Fruit fly (Drosophila melanogaster) S2 (cell line): Measurements from ENCODE around the gene Acn.

Experiments used
- CG8478 ChIP-seq: fragments of >200 bp; optimal IDR thresholded peaks from 2 replicates; lab custom pipeline; 2018
- CTCF ChIP-seq, 2 experiments: fragments of >200 bp; optimal IDR thresholded peaks; 2 replicates each; lab custom pipeline; 2018

DNA sequence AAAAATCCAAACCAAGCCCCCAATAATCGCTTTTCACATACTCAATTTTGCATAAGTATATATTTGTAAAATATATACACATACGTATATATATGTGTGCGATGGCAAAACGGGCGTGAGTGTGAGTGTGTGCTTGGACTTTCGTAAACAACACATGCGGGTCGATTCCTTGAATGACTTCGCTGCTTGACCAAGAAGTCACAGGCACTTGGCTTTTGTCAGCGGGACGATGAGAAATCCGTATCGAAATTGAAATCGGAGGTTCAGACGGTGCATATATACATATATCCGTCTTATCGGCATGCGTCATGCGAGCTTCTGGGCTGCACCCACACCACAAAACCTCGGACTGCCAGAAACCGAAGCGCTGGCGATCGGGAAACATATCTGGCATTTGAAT is 10.1 kb upstream of the Acn start:
- TF ChIP-seq CTCF (optimal IDR thresholded peaks at IDR 0.05; lab: Kevin White, UChicago) (no peak), CG8478 (lab: Kevin White, UChicago) (no peak)
